Fruit fly (Drosophila melanogaster): ENCODE results near the gene CG8042.

The CG8042 gene

DNA sequence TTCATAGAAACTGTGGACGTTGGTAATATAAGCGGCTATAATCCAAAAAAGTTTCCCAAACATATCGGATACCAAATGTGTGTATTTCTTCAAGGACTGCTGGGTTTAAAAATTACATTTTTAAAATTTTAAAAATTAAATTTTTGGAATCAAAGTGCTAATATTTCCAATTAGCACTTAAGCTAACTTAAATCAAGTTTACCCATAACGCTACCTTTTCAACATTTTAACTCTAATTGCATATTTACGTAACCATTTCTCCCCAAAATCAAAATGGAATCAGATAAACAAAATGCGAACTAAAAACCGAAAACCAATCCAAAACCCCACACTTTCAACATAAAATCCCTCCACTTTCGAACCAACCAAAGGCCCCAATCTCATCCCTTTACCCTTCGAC lies 28.6 kb downstream of the CG8042 start, which contains the start of gene CG43880:
Gene CG43880 (minus strand): TSS at position 101 of the 400 bp plus-strand sequence.
- no peak for TF ChIP-seq Hr38 (GFP tag; optimal IDR thresholded peaks at IDR 0.05)
- TF ChIP-seq CG32006 (GFP tag; optimal IDR thresholded peaks at IDR 0.05): no peak
- no peak for TF ChIP-seq acj6 (GFP tag; optimal IDR thresholded peaks at IDR 0.05)
- no peak for TF ChIP-seq CG8119 (GFP tag; IDR thresholded peaks at IDR 0.05)
- TF ChIP-seq CG11762 (GFP tag; optimal IDR thresholded peaks at IDR 0.05; ENCODE audit: insufficient read depth): no peak
- TF ChIP-seq CG4318 (GFP tag; optimal IDR thresholded peaks at IDR 0.05): no peak
- TF ChIP-seq Sox14 (GFP tag; optimal IDR thresholded peaks at IDR 0.05): no peak

DNA sequence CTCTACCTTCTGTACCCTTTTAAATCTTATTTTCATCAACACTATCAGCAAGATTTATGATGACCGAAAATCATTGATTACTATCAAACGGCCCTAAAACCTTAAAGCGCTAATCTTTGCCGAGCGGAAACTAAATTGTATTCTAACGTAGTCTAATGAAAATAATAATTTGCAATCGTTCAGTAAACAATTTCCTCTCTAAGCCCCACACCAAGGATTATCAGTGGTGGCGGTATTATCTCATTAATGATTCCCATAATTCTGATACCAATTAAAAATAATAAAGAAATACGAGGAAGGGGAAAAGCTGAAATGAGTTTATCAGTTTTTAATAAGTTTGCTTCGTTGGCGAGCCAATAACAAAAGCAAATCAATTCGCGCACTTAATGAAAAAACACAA lies 30.8 kb downstream of the CG8042 start:
- no peak for TF ChIP-seq lz (GFP tag; optimal IDR thresholded peaks at IDR 0.05)
- TF ChIP-seq vri (GFP tag; optimal IDR thresholded peaks at IDR 0.05): peak; percentile 17
- TF ChIP-seq Eip78C (GFP tag): peak; percentile 27

DNA sequence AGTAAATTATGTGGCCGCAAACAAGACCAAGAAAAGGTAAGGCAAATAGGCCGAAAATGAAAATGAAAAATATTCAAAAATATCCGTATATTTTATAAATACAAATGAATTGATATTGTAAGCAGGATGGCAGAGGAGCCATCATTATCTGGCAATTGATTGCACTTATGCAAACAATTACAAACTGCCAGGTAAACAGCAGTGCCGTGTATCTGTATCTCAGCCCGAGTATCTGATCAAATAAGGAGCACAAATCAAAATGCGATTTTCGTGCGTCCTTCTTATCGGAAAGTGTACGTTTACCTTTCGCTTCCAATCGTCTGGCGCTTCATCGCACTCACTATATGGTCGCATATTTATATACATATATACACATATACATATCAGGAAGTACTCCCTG lies 31.7 kb downstream of the CG8042 start:
- TF ChIP-seq Eip78C (GFP tag) (peak; percentile 61), spab (GFP tag; optimal IDR thresholded peaks at IDR 0.05) (no peak), fkh (GFP tag; optimal IDR thresholded peaks at IDR 0.05) (peak; percentile 58), esn (GFP tag; optimal IDR thresholded peaks at IDR 0.05) (peak; percentile 23)

DNA sequence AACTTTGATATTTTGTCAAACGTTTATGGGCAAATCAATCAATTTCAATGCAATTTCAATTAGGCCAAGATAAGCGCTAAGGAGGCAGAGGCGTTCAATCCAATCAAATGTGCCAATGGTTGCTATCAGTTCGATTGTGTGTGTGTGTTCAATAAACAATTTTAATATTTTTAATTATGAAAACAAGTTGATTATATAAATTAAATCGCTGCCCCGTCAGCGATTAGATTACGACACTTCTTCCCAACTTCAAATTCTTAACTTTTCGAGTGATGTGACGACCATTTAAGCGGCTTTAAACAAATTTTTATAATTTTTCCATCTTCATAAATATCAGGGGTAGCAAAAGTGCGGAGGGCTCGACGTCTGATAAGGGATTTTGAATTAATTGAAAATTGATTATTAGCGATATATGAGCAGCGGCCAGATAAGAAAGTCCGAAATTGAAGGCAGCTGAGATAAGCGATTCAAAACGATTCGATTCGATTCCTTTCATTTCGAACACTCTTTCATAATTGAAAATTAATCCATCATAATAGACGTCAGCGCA lies 32.3 kb downstream of the CG8042 start:
- TF ChIP-seq topi (GFP tag; optimal IDR thresholded peaks at IDR 0.05): no peak
- no peak for TF ChIP-seq fd85E (GFP tag; optimal IDR thresholded peaks at IDR 0.05)
- TF ChIP-seq svp (GFP tag): peak; percentile 63
- no peak for TF ChIP-seq acj6 (GFP tag; optimal IDR thresholded peaks at IDR 0.05)
- no peak for TF ChIP-seq fkh (GFP tag; optimal IDR thresholded peaks at IDR 0.05)
- TF ChIP-seq CG15336 (GFP tag; IDR thresholded peaks at IDR 0.05): no peak
- peak; percentile 71 for TF ChIP-seq vri (GFP tag; optimal IDR thresholded peaks at IDR 0.05)

DNA sequence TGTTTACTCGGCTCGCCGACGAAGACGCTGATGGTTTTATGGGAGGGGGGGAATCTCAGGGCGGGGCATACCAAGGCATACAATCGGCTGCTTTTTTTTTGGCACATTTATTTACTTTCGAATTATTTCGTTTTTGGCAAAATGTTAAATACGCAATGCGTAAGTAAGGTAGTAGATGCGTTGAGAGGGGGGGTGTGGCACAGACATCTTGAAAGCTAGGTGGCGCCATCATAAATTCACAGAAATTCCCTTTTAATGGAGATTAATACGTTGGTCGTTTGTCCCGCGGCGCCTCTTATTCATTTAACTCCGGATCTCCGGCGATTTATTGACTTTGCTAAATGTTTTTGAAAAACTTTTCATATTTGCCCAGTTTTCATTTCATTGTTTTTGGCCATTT lies 33.3 kb downstream of the CG8042 start:
- no peak for TF ChIP-seq CG6163 (GFP tag; IDR thresholded peaks at IDR 0.05)
- TF ChIP-seq fkh (GFP tag; optimal IDR thresholded peaks at IDR 0.05): peak; percentile 66

DNA sequence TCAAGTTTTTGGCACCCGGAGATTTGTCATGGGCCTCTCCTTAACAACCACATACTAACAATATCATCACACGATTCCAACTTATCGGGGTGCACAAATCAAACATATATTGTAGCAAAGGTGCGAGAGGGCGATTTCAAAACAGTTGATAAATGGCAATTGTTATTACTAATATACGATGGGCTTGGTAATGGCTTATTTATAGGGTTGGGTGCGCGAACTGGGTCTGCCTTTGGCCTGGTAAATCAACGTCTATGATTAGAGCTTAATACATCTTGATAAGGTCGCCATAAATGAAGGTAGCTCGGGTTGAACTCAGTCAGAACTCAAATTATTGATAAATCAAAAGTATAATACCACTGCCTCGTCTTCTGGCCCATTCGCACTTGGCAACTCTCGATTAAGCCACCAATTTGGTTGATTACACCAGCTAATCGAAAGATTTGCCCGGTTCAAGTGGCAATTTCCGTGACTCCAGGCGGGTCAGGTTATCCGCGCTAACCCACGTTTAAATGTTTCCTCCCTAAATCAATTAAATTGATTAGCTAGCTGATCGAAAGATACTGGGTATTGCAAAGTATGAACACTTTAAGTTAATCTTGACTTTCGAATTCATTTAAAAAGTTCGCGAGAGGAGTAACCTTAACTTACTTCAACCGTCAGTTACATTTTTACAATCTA lies 34.1 kb downstream of the CG8042 start:
- TF ChIP-seq CG4318 (GFP tag; optimal IDR thresholded peaks at IDR 0.05) (no peak), vri (GFP tag; optimal IDR thresholded peaks at IDR 0.05) (peak; percentile 40)

DNA sequence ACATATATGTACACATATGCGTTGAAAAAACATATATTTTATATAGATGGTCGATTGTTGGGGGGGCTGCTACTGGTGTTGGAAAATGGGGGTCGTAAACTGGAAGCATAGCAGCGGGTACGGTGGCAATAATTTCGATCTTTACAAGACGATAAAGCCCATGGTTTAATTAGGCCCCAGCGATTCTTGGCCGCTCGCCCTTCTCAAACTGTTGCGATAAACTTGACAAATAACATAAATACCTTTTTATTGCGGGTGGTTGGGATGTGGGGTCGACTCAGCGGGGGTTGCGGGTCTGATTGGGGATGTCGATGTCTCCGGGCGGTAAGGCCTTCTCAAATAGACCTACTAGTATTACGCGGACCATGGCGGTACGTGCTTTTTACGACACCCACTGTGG lies 36.2 kb downstream of the CG8042 start:
- TF ChIP-seq Sox14 (GFP tag; optimal IDR thresholded peaks at IDR 0.05) (no peak), fkh (GFP tag; optimal IDR thresholded peaks at IDR 0.05) (peak; percentile 67)

DNA sequence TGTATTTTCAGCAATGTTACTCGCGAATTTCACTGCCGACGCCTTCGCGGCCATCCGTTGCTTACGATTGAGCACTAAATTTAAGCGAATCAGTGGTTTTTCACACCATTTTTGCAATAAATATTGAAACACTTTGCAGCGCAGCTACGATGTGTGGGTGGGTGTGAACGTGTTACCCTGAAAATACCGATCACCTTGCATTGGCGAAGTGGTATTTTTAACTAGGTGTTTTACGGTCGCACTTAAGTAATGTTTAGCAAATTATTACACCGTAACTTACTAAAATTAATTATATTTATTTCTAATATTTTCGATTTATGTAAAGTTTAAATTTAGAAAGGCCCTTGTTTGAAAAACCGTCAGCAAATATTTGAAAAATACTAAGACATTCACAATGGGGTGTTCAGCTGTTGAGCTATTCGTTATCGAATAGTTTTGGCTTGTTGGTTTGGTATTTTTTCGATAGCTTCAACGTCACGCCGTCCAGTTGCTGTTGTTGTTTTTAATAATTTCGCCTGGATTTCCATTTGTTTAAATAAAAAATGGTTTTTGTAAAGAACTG lies 38.8 kb downstream of the CG8042 start, which contains the start of the genes syd and Srp9:
Gene syd (minus strand): TSS at position 188 of the 562 bp plus-strand sequence.
Gene Srp9 (plus strand): TSS at position 441 of the 562 bp plus-strand sequence.
- TF ChIP-seq CG15336 (GFP tag; IDR thresholded peaks at IDR 0.05) (no peak), svp (GFP tag) (peak; percentile 28), acj6 (GFP tag; optimal IDR thresholded peaks at IDR 0.05) (no peak), CG11902 (GFP tag; optimal IDR thresholded peaks at IDR 0.05) (no peak), CG10669 (GFP tag; optimal IDR thresholded peaks at IDR 0.05) (no peak), Sox15 (GFP tag; optimal IDR thresholded peaks at IDR 0.05) (no peak), Ets96B (tag; optimal IDR thresholded peaks at IDR 0.05) (no peak), CG6854 (GFP tag; optimal IDR thresholded peaks at IDR 0.05) (peak; percentile 51), Sox102F (GFP tag; optimal IDR thresholded peaks at IDR 0.05) (no peak), CG3919 (GFP tag; optimal IDR thresholded peaks at IDR 0.05) (no peak), fkh (GFP tag; optimal IDR thresholded peaks at IDR 0.05) (peak; percentile 7)

Data from whole organism, prepupa.